Fruit fly (Drosophila melanogaster) whole organism, embryonic: ENCODE measurements around the gene GXIVsPLA2.
A peak's percentile ranks its signal among the peaks of the same experiment; 100 is the strongest.

Source experiments
- Asciz ChIP-seq: fragments of 200-800 bp; sonication (Bioruptor generic); optimal IDR thresholded peaks from 2 replicates; lab custom pipeline; 2017; ENCODE audit warnings: missing biosample characterization, mild to moderate bottlenecking, missing genetic modification characterization, missing genetic modification reagents
- Bgb ChIP-seq: fragments of 200-800 bp; sonication (Bioruptor generic); IDR thresholded peaks from 2 replicates; pipeline ENCODE4 v1.3.6; 2022; ENCODE audit warnings: missing biosample characterization, missing genetic modification characterization; ENCODE audit not compliant: partially characterized antibody
- CG10274 ChIP-seq: fragments of 200-800 bp; sonication (Bioruptor generic); optimal IDR thresholded peaks from 3 replicates; lab custom pipeline; 2017; ENCODE audit warnings: missing biosample characterization, mild to moderate bottlenecking, missing genetic modification characterization
- CG10431 ChIP-seq: fragments of 200-800 bp; sonication (Bioruptor generic); optimal IDR thresholded peaks from 3 replicates; lab custom pipeline; 2018; ENCODE audit warnings: missing biosample characterization, mild to moderate bottlenecking, missing genetic modification characterization
- CG10565 ChIP-seq: fragments of 200-800 bp; sonication (Bioruptor generic); optimal IDR thresholded peaks from 3 replicates; lab custom pipeline; 2016; ENCODE audit warnings: missing biosample characterization, mild to moderate bottlenecking, missing genetic modification characterization
- CG10654 ChIP-seq: fragments of 200-800 bp; sonication (Bioruptor generic); optimal IDR thresholded peaks from 2 replicates; lab custom pipeline; 2016; ENCODE audit warnings: missing biosample characterization, missing genetic modification characterization
- CG11696 ChIP-seq: fragments of 200-800 bp; sonication (Bioruptor generic); IDR thresholded peaks from 2 replicates; pipeline ENCODE4 v1.3.6; 2022; ENCODE audit warnings: missing biosample characterization, missing genetic modification characterization
- CG12071 ChIP-seq: fragments of 200-800 bp; sonication (Bioruptor generic); optimal IDR thresholded peaks from 3 replicates; lab custom pipeline; 2018; ENCODE audit warnings: missing biosample characterization, mild to moderate bottlenecking, missing genetic modification characterization
- CG12155 ChIP-seq: fragments of 200-800 bp; sonication (Bioruptor generic); optimal IDR thresholded peaks from 3 replicates; lab custom pipeline; 2016; ENCODE audit warnings: missing biosample characterization, missing genetic modification characterization
- CG14710 ChIP-seq: fragments of 200-800 bp; sonication (Bioruptor generic); optimal IDR thresholded peaks from 3 replicates; lab custom pipeline; 2019; ENCODE audit warnings: missing biosample characterization, mild to moderate bottlenecking, missing genetic modification characterization, moderate library complexity
- CG1529 ChIP-seq: fragments of 200-800 bp; sonication (Bioruptor generic); optimal IDR thresholded peaks from 3 replicates; lab custom pipeline; 2018; ENCODE audit warnings: missing biosample characterization, missing genetic modification characterization
- CG15601 ChIP-seq: fragments of 200-800 bp; sonication (Bioruptor generic); optimal IDR thresholded peaks from 3 replicates; lab custom pipeline; 2019; ENCODE audit warnings: missing biosample characterization, mild to moderate bottlenecking, missing genetic modification characterization, moderate library complexity
- CG16779 ChIP-seq: fragments of 200-800 bp; sonication (Bioruptor generic); IDR thresholded peaks from 2 replicates; pipeline ENCODE4 v1.3.6; 2022; ENCODE audit warnings: missing biosample characterization, missing genetic modification characterization
- CG17802 ChIP-seq: fragments of 200-800 bp; sonication (Bioruptor generic); optimal IDR thresholded peaks from 2 replicates; lab custom pipeline; 2018; ENCODE audit warnings: missing biosample characterization, mild to moderate bottlenecking, missing genetic modification characterization, moderate library complexity
- CG3995 ChIP-seq: fragments of 200-800 bp; sonication (Bioruptor generic); optimal IDR thresholded peaks from 3 replicates; lab custom pipeline; 2016; ENCODE audit warnings: missing biosample characterization, missing genetic modification characterization
- CG8089 ChIP-seq: fragments of 200-800 bp; sonication (Bioruptor generic); optimal IDR thresholded peaks from 3 replicates; lab custom pipeline; 2016; ENCODE audit warnings: missing biosample characterization, missing genetic modification characterization
- CG8388 ChIP-seq: fragments of 200-800 bp; sonication (Bioruptor generic); optimal IDR thresholded peaks from 2 replicates; lab custom pipeline; 2019; ENCODE audit warnings: missing biosample characterization, mild to moderate bottlenecking, missing genetic modification characterization, moderate library complexity
- CG8478 ChIP-seq: fragments of >200 bp; optimal IDR thresholded peaks from 2 replicates; lab custom pipeline; 2018
- Deaf1 ChIP-seq: fragments of 200-800 bp; optimal IDR thresholded peaks from 3 replicates; lab custom pipeline; 2019; ENCODE audit warnings: missing biosample characterization, mild to moderate bottlenecking, missing genetic modification characterization, moderate library complexity
- Dek ChIP-seq: fragments of 200-800 bp; sonication (Bioruptor generic); optimal IDR thresholded peaks from 3 replicates; lab custom pipeline; 2019; ENCODE audit warnings: missing biosample characterization, mild to moderate bottlenecking, missing genetic modification characterization, moderate library complexity
- Dip2 ChIP-seq: fragments of 200-800 bp; sonication (Bioruptor generic); IDR thresholded peaks from 2 replicates; pipeline ENCODE4 v1.3.6; 2022; ENCODE audit warnings: missing biosample characterization, missing genetic modification characterization
- ERR ChIP-seq: fragments of 200-800 bp; sonication (Bioruptor generic); optimal IDR thresholded peaks from 2 replicates; lab custom pipeline; 2016; ENCODE audit warnings: missing biosample characterization, missing genetic modification characterization
- Ets97D ChIP-seq: fragments of 200-800 bp; sonication (Bioruptor generic); optimal IDR thresholded peaks from 3 replicates; lab custom pipeline; 2016; ENCODE audit warnings: missing biosample characterization, missing genetic modification characterization
- Fer1 ChIP-seq: fragments of 200-800 bp; sonication (Bioruptor generic); optimal IDR thresholded peaks from 2 replicates; lab custom pipeline; 2017; ENCODE audit warnings: missing biosample characterization, mild to moderate bottlenecking, missing genetic modification characterization
- Hmx ChIP-seq: fragments of 200-800 bp; sonication (Bioruptor generic); optimal IDR thresholded peaks from 2 replicates; lab custom pipeline; 2016; ENCODE audit warnings: missing biosample characterization, missing genetic modification characterization
- Mes4 ChIP-seq: fragments of 200-800 bp; sonication (Bioruptor generic); optimal IDR thresholded peaks from 2 replicates; lab custom pipeline; 2016; ENCODE audit warnings: missing biosample characterization, missing genetic modification characterization
- Oaz ChIP-seq: fragments of 200-800 bp; sonication (Bioruptor generic); IDR thresholded peaks from 2 replicates; pipeline ENCODE4 v1.3.6; 2022; ENCODE audit warnings: missing biosample characterization, missing genetic modification characterization
- Sry-β ChIP-seq: fragments of 200-800 bp; sonication (Bioruptor generic); optimal IDR thresholded peaks from 2 replicates; lab custom pipeline; 2018; ENCODE audit warnings: missing biosample characterization, mild to moderate bottlenecking, missing genetic modification characterization, moderate library complexity
- ac ChIP-seq: fragments of 200-800 bp; sonication (Bioruptor generic); optimal IDR thresholded peaks from 3 replicates; lab custom pipeline; 2017; ENCODE audit warnings: missing biosample characterization, mild to moderate bottlenecking, missing genetic modification characterization
- br ChIP-seq: fragments of >200 bp; optimal IDR thresholded peaks from 2 replicates; lab custom pipeline; 2017
- btn ChIP-seq: fragments of 200-800 bp; sonication (Bioruptor generic); optimal IDR thresholded peaks from 2 replicates; lab custom pipeline; 2016; ENCODE audit warnings: missing biosample characterization, missing genetic modification characterization
- corto ChIP-seq: fragments of 200-800 bp; sonication (Bioruptor generic); optimal IDR thresholded peaks from 2 replicates; lab custom pipeline; 2016; ENCODE audit warnings: missing biosample characterization, mild to moderate bottlenecking, missing genetic modification characterization, moderate library complexity
- gem ChIP-seq: fragments of 200-800 bp; sonication (Bioruptor generic); optimal IDR thresholded peaks from 2 replicates; lab custom pipeline; 2019; ENCODE audit warnings: missing biosample characterization, mild to moderate bottlenecking, missing genetic modification characterization, moderate library complexity
- gro ChIP-seq: fragments of 200-800 bp; sonication (Bioruptor generic); optimal IDR thresholded peaks from 2 replicates; lab custom pipeline; 2016; ENCODE audit warnings: missing biosample characterization, missing genetic modification characterization
- hb ChIP-seq: fragments of 200-800 bp; sonication (Bioruptor generic); IDR thresholded peaks from 3 replicates; pipeline ENCODE4 v1.3.6; 2022; ENCODE audit warnings: missing biosample characterization, missing genetic modification characterization; ENCODE audit not compliant: partially characterized antibody
- insv ChIP-seq, 2 experiments: fragments of 200-800 bp; sonication (Bioruptor generic); optimal IDR thresholded peaks; 3 replicates each; lab custom pipeline; 2016 to 2018; ENCODE audit warnings: missing biosample characterization in 2 of 2, missing genetic modification characterization in 2 of 2
- lab ChIP-seq: fragments of 200-800 bp; sonication (Bioruptor generic); optimal IDR thresholded peaks from 3 replicates; lab custom pipeline; 2017; ENCODE audit warnings: missing biosample characterization, missing genetic modification characterization, mild to moderate bottlenecking, moderate library complexity, missing genetic modification reagents
- lilli ChIP-seq: fragments of 200-800 bp; sonication (Bioruptor generic); optimal IDR thresholded peaks from 3 replicates; lab custom pipeline; 2016; ENCODE audit warnings: missing biosample characterization, missing genetic modification characterization
- nau ChIP-seq: fragments of 200-800 bp; sonication (Bioruptor generic); optimal IDR thresholded peaks from 3 replicates; lab custom pipeline; 2017; ENCODE audit warnings: missing biosample characterization, mild to moderate bottlenecking, missing genetic modification characterization, missing genetic modification reagents
- pnt ChIP-seq: fragments of 200-800 bp; sonication (Bioruptor generic); optimal IDR thresholded peaks from 3 replicates; lab custom pipeline; 2016; ENCODE audit warnings: missing biosample characterization, missing genetic modification characterization
- prd ChIP-seq, 3 experiments: fragments of >200 bp in 2 of 3; fragments of 200-800 bp in 1 of 3; sonication (Bioruptor generic) in 1 of 3; optimal IDR thresholded peaks in 2 of 3; IDR thresholded peaks in 1 of 3; 2 replicates in 2 of 3; 3 replicates in 1 of 3; pipeline versions ENCODE4 v1.3.6 to Lab custom; 2017 to 2022; ENCODE audit warnings: missing biosample characterization in 1 of 3, missing genetic modification characterization in 1 of 3
- repo ChIP-seq: fragments of 200-800 bp; sonication (Bioruptor generic); optimal IDR thresholded peaks from 2 replicates; lab custom pipeline; 2016; ENCODE audit warnings: missing biosample characterization, missing genetic modification characterization
- scrt ChIP-seq: fragments of 200-800 bp; sonication (Bioruptor generic); optimal IDR thresholded peaks from 2 replicates; lab custom pipeline; 2018; ENCODE audit warnings: missing biosample characterization, mild to moderate bottlenecking, missing genetic modification characterization, moderate library complexity
- sens ChIP-seq: fragments of 200-800 bp; sonication (Bioruptor generic); peaks from one replicate; lab custom pipeline; 2016; ENCODE audit warnings: missing biosample characterization, missing genetic modification characterization
- sens-2 ChIP-seq: fragments of 200-800 bp; sonication (Bioruptor generic); IDR thresholded peaks from 2 replicates; pipeline ENCODE4 v1.3.6; 2022; ENCODE audit warnings: missing biosample characterization, missing genetic modification characterization
- sob ChIP-seq: fragments of 200-800 bp; sonication (Bioruptor generic); IDR thresholded peaks from 2 replicates; pipeline ENCODE4 v1.3.6; 2022; ENCODE audit warnings: missing biosample characterization, missing genetic modification characterization
- sr ChIP-seq: fragments of 200-800 bp; sonication (Bioruptor generic); IDR thresholded peaks from 3 replicates; pipeline ENCODE4 v1.3.6; 2022; ENCODE audit warnings: missing biosample characterization, missing genetic modification characterization
- stc ChIP-seq: fragments of 200-800 bp; sonication (Bioruptor generic); IDR thresholded peaks from 2 replicates; pipeline ENCODE4 v1.3.6; 2022; ENCODE audit warnings: missing biosample characterization, missing genetic modification characterization
- tna ChIP-seq: fragments of 200-800 bp; sonication (Bioruptor generic); IDR thresholded peaks from 2 replicates; pipeline ENCODE4 v1.3.6; 2022; ENCODE audit warnings: missing biosample characterization, missing genetic modification characterization; ENCODE audit not compliant: partially characterized antibody
- usp ChIP-seq: fragments of >200 bp; optimal IDR thresholded peaks from 2 replicates; lab custom pipeline; 2017; ENCODE audit warnings: missing biosample characterization, missing genetic modification characterization
- zen ChIP-seq: fragments of 200-800 bp; sonication (Bioruptor generic); optimal IDR thresholded peaks from 3 replicates; lab custom pipeline; 2018; ENCODE audit warnings: missing biosample characterization, mild to moderate bottlenecking, missing genetic modification characterization, moderate library complexity

Gene GXIVsPLA2

dm6 chr3L:15921043-15921621 lies 33.8 kb upstream of the GXIVsPLA2 start (continued):
- TF ChIP-seq ac (GFP tag; lab: Kevin White, UChicago) (no peak), CG12155 (GFP tag; lab: Kevin White, UChicago) (no peak), ERR (GFP tag; lab: Kevin White, UChicago) (no peak), Dip2 (GFP tag; lab: Robert Waterston, UW) (no peak), Ets97D (GFP tag; lab: Kevin White, UChicago) (no peak), CG8388 (GFP tag; lab: Kevin White, UChicago) (peak; percentile 46), CG8478 (lab: Kevin White, UChicago) (no peak), Deaf1 (tag; lab: Kevin White, UChicago) (peak; percentile 6), prd (optimal IDR thresholded peaks at IDR 0.05; lab: Kevin White, UChicago) (no peak), prd (GFP tag; IDR thresholded peaks at IDR 0.05; lab: Robert Waterston, UW) (peak; percentile 34; the same call in 1 of the 3 replicates), CG10431 (GFP tag; lab: Kevin White, UChicago) (no peak), CG10654 (GFP tag; lab: Kevin White, UChicago) (no peak), CG17802 (tag; lab: Kevin White, UChicago) (no peak), br (no peak), stc (no peak), hb (GFP tag; lab: Robert Waterston, UW) (no peak), sens-2 (no peak), Fer1 (peak; percentile 85), pnt (GFP tag; lab: Kevin White, UChicago) (no peak), CG14710 (tag; lab: Kevin White, UChicago) (no peak), usp (GFP tag; lab: Kevin White, UChicago) (no peak), zen (no peak), Dek (peak; percentile 42), lilli (GFP tag; lab: Kevin White, UChicago) (peak; percentile 2), Mes4 (GFP tag; lab: Kevin White, UChicago) (no peak), CG12071 (GFP tag; lab: Kevin White, UChicago) (no peak), Hmx (GFP tag; lab: Kevin White, UChicago) (no peak), sens (GFP tag; lab: Kevin White, UChicago) (peak; percentile 87), Oaz (no peak), scrt (GFP tag; lab: Kevin White, UChicago) (peak; percentile 19), gem (tag; lab: Kevin White, UChicago) (peak; percentile 74), sob (peak; percentile 52; the same call in 1 of the 2 replicates), CG10274 (GFP tag; lab: Kevin White, UChicago) (peak; percentile 2), CG3995 (no peak), sr (GFP tag; lab: Robert Waterston, UW) (no peak), nau (GFP tag; lab: Kevin White, UChicago) (peak; percentile 44), tna (GFP tag; lab: Robert Waterston, UW) (no peak), CG16779 (GFP tag; lab: Robert Waterston, UW) (no peak), btn (GFP tag; lab: Kevin White, UChicago) (no peak), Sry-β (GFP tag; lab: Kevin White, UChicago) (no peak), CG1529 (no peak), Asciz (GFP tag; lab: Kevin White, UChicago) (peak; percentile 31), repo (GFP tag; lab: Kevin White, UChicago) (no peak), corto (no peak), CG15601 (tag; lab: Kevin White, UChicago) (peak; percentile 4), lab (GFP tag; lab: Kevin White, UChicago) (peak; percentile 78), insv (GFP tag; optimal IDR thresholded peaks at IDR 0.05; lab: Kevin White, UChicago) (peak in 1 of 2 experiments; percentile 1), CG8089 (GFP tag; lab: Kevin White, UChicago) (no peak), gro (GFP tag; lab: Kevin White, UChicago) (no peak), CG10565 (no peak), CG11696 (GFP tag; lab: Robert Waterston, UW) (no peak), Bgb (GFP tag; lab: Robert Waterston, UW) (no peak)
